Fruit fly (Drosophila melanogaster): ENCODE results near the gene CG2258.

CG2258 gene

DNA sequence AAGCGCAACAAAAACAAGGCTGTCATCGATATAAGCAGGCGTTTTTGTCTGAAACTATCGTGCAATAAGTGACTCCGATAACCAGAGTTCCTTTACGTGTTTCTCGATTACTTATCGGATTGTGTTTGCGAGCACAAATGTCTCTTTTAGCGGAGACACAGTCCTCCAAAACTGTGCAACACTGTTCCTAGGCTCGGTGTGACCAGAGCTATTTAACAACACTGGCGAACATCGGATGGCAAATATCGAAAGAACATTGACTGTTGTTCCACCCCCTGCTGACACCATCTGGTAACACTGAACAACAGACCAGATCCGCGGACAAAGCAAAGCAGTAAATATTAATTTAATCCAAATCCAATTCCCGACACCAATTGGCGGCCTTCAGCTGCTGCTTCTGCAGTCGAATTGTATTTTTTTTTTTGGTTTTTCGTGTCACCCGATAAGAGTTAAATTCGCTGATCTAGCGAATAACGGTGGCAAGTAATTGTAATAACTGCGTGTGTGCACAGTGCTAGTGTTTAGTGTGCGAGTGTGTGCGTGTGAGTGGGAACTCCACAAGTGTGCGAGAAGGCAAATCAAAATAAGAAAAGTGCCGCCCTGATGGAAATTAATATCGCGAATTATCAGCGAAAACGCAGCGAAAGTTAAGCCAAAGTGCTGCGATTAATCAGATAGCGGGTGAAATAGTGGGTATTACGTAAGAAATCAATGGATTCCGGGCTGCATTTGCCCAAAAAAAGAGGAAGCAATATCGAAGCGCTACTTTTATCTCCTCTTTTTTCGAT lies 40.3 kb downstream of the CG2258 start, which contains the start of gene mys (continued):
- TF ChIP-seq CG34406 (GFP tag; optimal IDR thresholded peaks at IDR 0.05) (no peak), CG6854 (GFP tag; optimal IDR thresholded peaks at IDR 0.05) (peak; percentile 56), Hr4 (GFP tag; optimal IDR thresholded peaks at IDR 0.05) (no peak), Sox102F (GFP tag; optimal IDR thresholded peaks at IDR 0.05) (peak; percentile 6), lz (GFP tag; optimal IDR thresholded peaks at IDR 0.05) (peak; percentile 46), CG8632 (GFP tag; optimal IDR thresholded peaks at IDR 0.05) (no peak), CG11902 (GFP tag; optimal IDR thresholded peaks at IDR 0.05) (no peak), fkh (GFP tag; optimal IDR thresholded peaks at IDR 0.05) (peak; percentile 45), CG11762 (GFP tag; optimal IDR thresholded peaks at IDR 0.05; ENCODE audit: insufficient read depth) (no peak), CG31627 (GFP tag; optimal IDR thresholded peaks at IDR 0.05) (peak; percentile 66), Met (GFP tag; optimal IDR thresholded peaks at IDR 0.05) (peak; percentile 15), spab (GFP tag; optimal IDR thresholded peaks at IDR 0.05) (peak; percentile 31), achi (GFP tag; optimal IDR thresholded peaks at IDR 0.05) (no peak), Ets21C (GFP tag; optimal IDR thresholded peaks at IDR 0.05) (peak; percentile 25), ss (GFP tag; optimal IDR thresholded peaks at IDR 0.05) (peak; percentile 68 to 83), CG32006 (GFP tag; optimal IDR thresholded peaks at IDR 0.05) (no peak), CG9139 (GFP tag; optimal IDR thresholded peaks at IDR 0.05) (no peak), CG3919 (GFP tag; optimal IDR thresholded peaks at IDR 0.05) (peak; percentile 20), CG11294 (GFP tag; IDR thresholded peaks at IDR 0.05) (no peak), CG8119 (GFP tag; IDR thresholded peaks at IDR 0.05) (no peak; the same call in 1 of the 3 replicates), CG6276 (GFP tag; optimal IDR thresholded peaks at IDR 0.05) (peak; percentile 49)

DNA sequence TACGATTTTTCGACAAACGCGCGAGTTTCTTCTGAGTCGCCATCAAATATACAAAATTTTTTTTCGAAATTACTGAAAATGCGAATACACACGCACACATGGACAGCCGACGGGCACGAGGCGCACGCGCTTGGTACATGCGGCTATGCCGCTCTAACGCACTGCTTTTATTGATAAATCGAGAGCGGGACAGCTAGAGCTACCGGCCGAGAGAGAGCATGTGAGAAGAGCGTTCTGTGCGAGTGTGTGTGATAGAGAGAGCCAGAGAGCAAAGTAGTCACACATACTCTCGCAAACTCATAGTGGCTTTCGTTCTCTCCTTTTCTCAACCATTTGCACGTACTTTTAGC lies 41.0 kb downstream of the CG2258 start:
- peak; percentile 16 for TF ChIP-seq CG1621 (tag; optimal IDR thresholded peaks at IDR 0.05)
- peak; percentile 15 for TF ChIP-seq CG6808 (GFP tag; optimal IDR thresholded peaks at IDR 0.05)
- TF ChIP-seq svp (GFP tag), result peak; percentile 61
- no peak for TF ChIP-seq spab (GFP tag; optimal IDR thresholded peaks at IDR 0.05)
- TF ChIP-seq net (GFP tag; optimal IDR thresholded peaks at IDR 0.05), result no peak
- TF ChIP-seq CG32006 (GFP tag; optimal IDR thresholded peaks at IDR 0.05), result peak; percentile 8
- no peak for TF ChIP-seq Sox15 (GFP tag; optimal IDR thresholded peaks at IDR 0.05)
- TF ChIP-seq acj6 (GFP tag; optimal IDR thresholded peaks at IDR 0.05), result no peak
- TF ChIP-seq eg (GFP tag; IDR thresholded peaks at IDR 0.05), result peak; percentile 29; the same call in 1 of the 3 replicates
- no peak for TF ChIP-seq CG9139 (GFP tag; optimal IDR thresholded peaks at IDR 0.05)
- TF ChIP-seq Hr39 (GFP tag; optimal IDR thresholded peaks at IDR 0.05), result no peak
- TF ChIP-seq vri (GFP tag; optimal IDR thresholded peaks at IDR 0.05), result no peak
- TF ChIP-seq fd59A (GFP tag; optimal IDR thresholded peaks at IDR 0.05), result no peak
- TF ChIP-seq salr (GFP tag; optimal IDR thresholded peaks at IDR 0.05), result no peak
- TF ChIP-seq dsx (GFP tag; optimal IDR thresholded peaks at IDR 0.05; ENCODE audit: poor library complexity, severe bottlenecking), result no peak
- no peak for TF ChIP-seq CG10669 (GFP tag; optimal IDR thresholded peaks at IDR 0.05)
- TF ChIP-seq Sox102F (GFP tag; optimal IDR thresholded peaks at IDR 0.05), result peak; percentile 15
- peak; percentile 82 for TF ChIP-seq Eip78C (GFP tag)
- TF ChIP-seq CG3032 (tag; optimal IDR thresholded peaks at IDR 0.05), result no peak
- no peak for TF ChIP-seq Ets96B (tag; optimal IDR thresholded peaks at IDR 0.05)
- TF ChIP-seq CG10631 (GFP tag; optimal IDR thresholded peaks at IDR 0.05), result no peak
- TF ChIP-seq CG16779 (tag; optimal IDR thresholded peaks at IDR 0.05), result no peak
- TF ChIP-seq CG11762 (GFP tag; optimal IDR thresholded peaks at IDR 0.05; ENCODE audit: insufficient read depth), result no peak
- no peak for TF ChIP-seq Eip75B (GFP tag; optimal IDR thresholded peaks at IDR 0.05)
- no peak for TF ChIP-seq fd85E (GFP tag; optimal IDR thresholded peaks at IDR 0.05)
- no peak for TF ChIP-seq cyc (GFP tag; optimal IDR thresholded peaks at IDR 0.05)
- TF ChIP-seq Hr38 (GFP tag; optimal IDR thresholded peaks at IDR 0.05), result no peak
- TF ChIP-seq Smox (GFP tag; optimal IDR thresholded peaks at IDR 0.05), result no peak
- no peak for TF ChIP-seq CG31627 (GFP tag; optimal IDR thresholded peaks at IDR 0.05)
- no peak for TF ChIP-seq Blimp-1 (GFP tag; optimal IDR thresholded peaks at IDR 0.05)
- TF ChIP-seq Eip93F (GFP tag; optimal IDR thresholded peaks at IDR 0.05), result peak; percentile 62
- TF ChIP-seq Ets21C (GFP tag; optimal IDR thresholded peaks at IDR 0.05), result no peak
- TF ChIP-seq achi (GFP tag; optimal IDR thresholded peaks at IDR 0.05), result no peak
- TF ChIP-seq pdm3 (GFP tag; optimal IDR thresholded peaks at IDR 0.05), result no peak
- TF ChIP-seq CG6854 (GFP tag; optimal IDR thresholded peaks at IDR 0.05), result no peak
- TF ChIP-seq lz (GFP tag; optimal IDR thresholded peaks at IDR 0.05), result no peak
- TF ChIP-seq CG15336 (GFP tag; IDR thresholded peaks at IDR 0.05), result peak; percentile 54; the same call in 1 of the 2 replicates
- no peak for TF ChIP-seq CG3919 (GFP tag; optimal IDR thresholded peaks at IDR 0.05)
